Worm (Caenorhabditis elegans): ENCODE results near the gene mcm-3.

The mcm-3 gene

DNA sequence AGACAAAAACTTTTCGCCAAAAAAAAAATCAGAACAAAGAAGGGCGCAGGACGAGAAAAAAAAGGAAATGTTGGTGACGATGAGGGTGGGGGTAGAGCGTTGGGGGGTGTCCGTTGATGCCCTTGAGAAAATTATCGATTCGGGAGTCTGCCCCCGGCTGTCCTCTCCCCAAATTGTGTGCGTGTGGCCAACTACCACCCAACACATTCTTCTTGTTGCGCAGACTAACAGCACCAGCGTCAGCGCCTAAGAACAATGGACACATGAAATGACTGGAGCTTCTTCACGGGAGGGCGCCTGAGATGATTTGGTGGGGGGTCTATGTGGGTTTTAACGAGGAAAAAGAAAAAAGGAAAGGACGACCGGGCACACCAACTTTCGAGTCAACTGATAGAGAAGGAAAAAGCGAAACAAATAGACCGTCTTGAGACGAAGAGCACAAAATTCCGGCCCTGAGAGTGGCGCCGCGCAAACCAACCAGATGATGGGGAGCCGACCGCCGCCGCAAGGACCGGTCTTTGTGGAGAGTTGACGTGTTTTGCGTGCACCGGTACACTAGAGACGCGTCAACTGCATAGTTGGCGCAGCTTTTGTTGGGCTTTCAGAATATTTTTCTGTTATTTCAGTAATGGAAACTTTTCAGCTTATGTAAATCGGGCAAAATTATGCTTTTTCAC is 5.8 kb upstream of the mcm-3 start, which contains the start of gene C25D7.9 (continued):
- TF ChIP-seq K02D7.2 (tag; optimal IDR thresholded peaks at IDR 0.05): no peak
- TF ChIP-seq elt-2 (tag; optimal IDR thresholded peaks at IDR 0.05): no peak
- no peak for TF ChIP-seq npax-4 (tag; optimal IDR thresholded peaks at IDR 0.05)
- TF ChIP-seq mec-3 (tag; optimal IDR thresholded peaks at IDR 0.05; ENCODE audit: borderline replicate concordance): no peak
- no peak for TF ChIP-seq unc-55 (GFP tag; optimal IDR thresholded peaks at IDR 0.05)
- TF ChIP-seq madf-2 (tag; optimal IDR thresholded peaks at IDR 0.05): no peak
- no peak for TF ChIP-seq ztf-16 (tag; optimal IDR thresholded peaks at IDR 0.05)
- no peak for TF ChIP-seq dve-1 (tag; optimal IDR thresholded peaks at IDR 0.05)
- no peak for TF ChIP-seq hlh-30 (tag; optimal IDR thresholded peaks at IDR 0.05; ENCODE audit: insufficient read depth)
- TF ChIP-seq ceh-31 (tag; optimal IDR thresholded peaks at IDR 0.05): peak; percentile 65
- TF ChIP-seq ceh-19 (GFP tag; optimal IDR thresholded peaks at IDR 0.05): peak; percentile 46
- no peak for TF ChIP-seq ttx-3 (tag; optimal IDR thresholded peaks at IDR 0.05)
- TF ChIP-seq hlh-8 (tag; optimal IDR thresholded peaks at IDR 0.05): no peak
- TF ChIP-seq nhr-11 (tag; optimal IDR thresholded peaks at IDR 0.05): no peak
- TF ChIP-seq ceh-34 (tag; optimal IDR thresholded peaks at IDR 0.05): peak; percentile 32
- peak; percentile 22 for TF ChIP-seq ref-2 (tag; optimal IDR thresholded peaks at IDR 0.05)
- TF ChIP-seq tbx-7 (tag; optimal IDR thresholded peaks at IDR 0.05): no peak
- no peak for TF ChIP-seq fkh-6 (tag; optimal IDR thresholded peaks at IDR 0.05)
- TF ChIP-seq pag-3 (tag; optimal IDR thresholded peaks at IDR 0.05; ENCODE audit: borderline replicate concordance): no peak
- no peak; the same call in none of the 2 replicates for TF ChIP-seq sox-2 (GFP tag; IDR thresholded peaks at IDR 0.05)
- no peak for TF ChIP-seq C08G9.2 (tag; optimal IDR thresholded peaks at IDR 0.05)
- TF ChIP-seq ceh-22 (tag; optimal IDR thresholded peaks at IDR 0.05): no peak
- TF ChIP-seq pqm-1 (tag; optimal IDR thresholded peaks at IDR 0.05): no peak
- TF ChIP-seq ceh-45 (GFP tag; IDR thresholded peaks at IDR 0.05): no peak
- TF ChIP-seq tbx-2 (tag; optimal IDR thresholded peaks at IDR 0.05): peak; percentile 40
- no peak for TF ChIP-seq unc-3 (GFP tag; conservative IDR thresholded peaks at IDR 0.05)
- TF ChIP-seq unc-3 (tag; optimal IDR thresholded peaks at IDR 0.05): no peak
- no peak for TF ChIP-seq C38D4.7 (GFP tag; optimal IDR thresholded peaks at IDR 0.05)
- no peak for TF ChIP-seq lim-6 (tag; optimal IDR thresholded peaks at IDR 0.05)
- no peak for TF ChIP-seq eyg-1 (tag; optimal IDR thresholded peaks at IDR 0.05)
- no peak for TF ChIP-seq unc-86 (tag; optimal IDR thresholded peaks at IDR 0.05)
- TF ChIP-seq zip-5 (tag; optimal IDR thresholded peaks at IDR 0.05): no peak
- TF ChIP-seq T23F11.4 (GFP tag; optimal IDR thresholded peaks at IDR 0.05): no peak
- no peak for TF ChIP-seq fkh-10 (GFP tag; optimal IDR thresholded peaks at IDR 0.05)
- no peak for TF ChIP-seq lin-11 (tag; optimal IDR thresholded peaks at IDR 0.05)

DNA sequence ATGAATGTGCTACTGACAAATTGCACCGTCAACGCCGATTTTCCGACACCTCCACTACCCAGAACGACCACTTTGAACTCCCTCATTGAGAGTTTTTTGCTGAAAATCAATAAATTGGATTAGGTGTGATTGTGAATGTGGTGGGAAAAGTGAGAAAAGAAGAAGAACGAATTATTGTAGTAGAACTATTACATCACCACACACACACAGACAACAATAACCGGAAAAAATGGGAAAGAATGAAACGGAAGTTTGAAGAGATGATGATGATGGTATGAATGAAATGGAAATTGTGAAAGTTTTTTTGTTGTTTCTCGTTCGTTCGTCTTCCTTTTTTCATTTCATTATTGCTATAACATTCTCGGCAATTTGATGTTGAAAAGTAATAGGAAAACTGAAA is 4.6 kb upstream of the mcm-3 start, which contains the start of gene rap-2:
rap-2 (minus strand) TSS at position 101 of the 400 bp plus-strand sequence.
- TF ChIP-seq ztf-16 (tag; optimal IDR thresholded peaks at IDR 0.05): no peak
- TF ChIP-seq ceh-34 (tag; optimal IDR thresholded peaks at IDR 0.05): no peak
- no peak for TF ChIP-seq fkh-10 (GFP tag; optimal IDR thresholded peaks at IDR 0.05)
- no peak for TF ChIP-seq nhr-232 (tag; optimal IDR thresholded peaks at IDR 0.05)
- TF ChIP-seq pax-1 (tag; optimal IDR thresholded peaks at IDR 0.05): no peak
- no peak for TF ChIP-seq lin-11 (tag; optimal IDR thresholded peaks at IDR 0.05)
- no peak for TF ChIP-seq elt-4 (tag; optimal IDR thresholded peaks at IDR 0.05)
- no peak for TF ChIP-seq pqm-1 (tag; optimal IDR thresholded peaks at IDR 0.05)
- no peak for TF ChIP-seq K02D7.2 (tag; optimal IDR thresholded peaks at IDR 0.05)
- TF ChIP-seq ceh-48 (tag; optimal IDR thresholded peaks at IDR 0.05): no peak
- TF ChIP-seq mec-3 (tag; optimal IDR thresholded peaks at IDR 0.05; ENCODE audit: borderline replicate concordance): no peak
- no peak for TF ChIP-seq dmd-4 (tag; optimal IDR thresholded peaks at IDR 0.05; ENCODE audit: borderline replicate concordance)
- TF ChIP-seq pros-1 (tag; optimal IDR thresholded peaks at IDR 0.05): no peak
